Fruit fly (Drosophila melanogaster) whole organism: ENCODE measurements around the gene CG14352.

ENCODE experiments used
- CG8478 ChIP-seq: fragments of >200 bp; optimal IDR thresholded peaks from 2 replicates; lab custom pipeline; 2018; ENCODE audit warnings: inconsistent platforms
- Dll ChIP-seq: fragments of >200 bp; optimal IDR thresholded peaks from 2 replicates; lab custom pipeline; 2017
- pan ChIP-seq: fragments of >200 bp; optimal IDR thresholded peaks from 2 replicates; lab custom pipeline; 2017
- psq ChIP-seq: fragments of >200 bp; optimal IDR thresholded peaks from 2 replicates; lab custom pipeline; 2017
- usp ChIP-seq: fragments of >200 bp; optimal IDR thresholded peaks from 2 replicates; lab custom pipeline; 2017; ENCODE audit warnings: missing biosample characterization, missing genetic modification characterization, mixed read lengths

dm6 chr2L:1596693-1597092 lies 14.5 kb upstream of the CG14352 start:
- TF ChIP-seq pan (lab: Kevin White, UChicago) = no peak
- no peak for TF ChIP-seq CG8478 (lab: Kevin White, UChicago)
- TF ChIP-seq usp (GFP tag; lab: Kevin White, UChicago) = no peak
- TF ChIP-seq psq (lab: Kevin White, UChicago) = no peak
- TF ChIP-seq Dll (lab: Kevin White, UChicago) = no peak
